Worm (Caenorhabditis elegans) whole organism, L1 larva: ENCODE measurements around the gene F53B7.7.

ENCODE experiments used
- alr-1 ChIP-seq: fragments of 200-800 bp; sonication (Bioruptor generic); optimal IDR thresholded peaks from 2 replicates; lab custom pipeline; 2018; ENCODE audit warnings: borderline replicate concordance, mild to moderate bottlenecking, missing genetic modification characterization, missing compliant biosample characterization
- ceh-82 ChIP-seq, 3 experiments: fragments of 150-350 bp in 1 of 3; sonication (generic microtip) in 2 of 3; optimal IDR thresholded peaks; 2 replicates each; lab custom pipeline; 2014 to 2017; ENCODE audit warnings: missing biosample characterization in 3 of 3, missing genetic modification characterization in 3 of 3
- egl-27 ChIP-seq, 2 experiments: fragments of 150-350 bp in 1 of 2; sonication (generic microtip); optimal IDR thresholded peaks; 3 replicates each; lab custom pipeline; 2017 to 2018; ENCODE audit warnings: missing biosample characterization in 2 of 2, missing genetic modification characterization in 2 of 2, missing genetic modification reagents in 2 of 2
- elt-3 ChIP-seq, 6 experiments: fragments of 150-350 bp in 1 of 6; sonication (generic microtip); optimal IDR thresholded peaks; 2 replicates each; lab custom pipeline; 2017 to 2018; ENCODE audit warnings: missing biosample characterization in 6 of 6, missing genetic modification characterization in 6 of 6, inconsistent platforms in 1 of 6
- hlh-4 ChIP-seq: sonication (generic microtip); optimal IDR thresholded peaks from 2 replicates; lab custom pipeline; 2016; ENCODE audit warnings: mild to moderate bottlenecking, missing genetic modification characterization, missing compliant biosample characterization
- lin-15B ChIP-seq: fragments of 150-350 bp; sonication (generic microtip); optimal IDR thresholded peaks from 3 replicates; lab custom pipeline; 2014; ENCODE audit warnings: missing biosample characterization, missing genetic modification characterization
- nhr-12 ChIP-seq: sonication (generic microtip); optimal IDR thresholded peaks from 2 replicates; lab custom pipeline; 2017; ENCODE audit warnings: missing biosample characterization, missing genetic modification characterization
- nhr-77 ChIP-seq: fragments of 150-350 bp; optimal IDR thresholded peaks from 2 replicates; lab custom pipeline; 2014; ENCODE audit warnings: missing biosample characterization, missing genetic modification characterization
- unc-62 ChIP-seq: fragments of 150-350 bp; optimal IDR thresholded peaks from 2 replicates; lab custom pipeline; 2014; ENCODE audit warnings: missing biosample characterization, missing genetic modification reagents, missing genetic modification characterization
- ztf-11 ChIP-seq, 2 experiments: sonication (generic microtip); optimal IDR thresholded peaks; 2 replicates each; lab custom pipeline; 2016 to 2017; ENCODE audit warnings: missing genetic modification characterization in 2 of 2, missing biosample characterization in 1 of 2, missing compliant biosample characterization in 1 of 2
- ztf-4 ChIP-seq: fragments of 150-350 bp; optimal IDR thresholded peaks from 2 replicates; lab custom pipeline; 2014; ENCODE audit warnings: missing biosample characterization, missing genetic modification characterization

DNA sequence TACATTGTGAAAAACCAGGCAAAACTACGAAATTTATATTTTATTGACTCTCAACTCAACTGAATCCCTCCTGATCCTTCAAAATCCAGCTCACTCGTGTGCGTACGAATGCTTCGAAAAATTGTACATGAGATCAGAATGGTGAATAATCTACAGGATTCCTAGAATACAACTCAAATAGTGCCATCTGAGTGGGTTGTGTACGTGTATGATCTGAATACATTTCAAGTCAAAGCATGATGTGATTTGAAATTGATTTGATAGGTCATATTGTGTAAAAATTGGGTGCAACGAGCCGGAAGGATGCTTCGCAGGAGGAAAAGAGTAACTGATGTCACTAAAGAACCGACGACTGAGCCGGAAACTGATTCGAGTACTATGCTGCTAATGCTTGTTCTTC, 11.9 kb downstream of the F53B7.7 start:
- TF ChIP-seq lin-15B (tag; lab: Kevin White, UChicago): no peak
- no peak for TF ChIP-seq nhr-77 (tag; lab: Kevin White, UChicago)
- TF ChIP-seq elt-3 (tag; optimal IDR thresholded peaks at IDR 0.05; lab: Kevin White, UChicago): no peak
- TF ChIP-seq hlh-4 (tag; lab: Kevin White, UChicago): no peak
- TF ChIP-seq nhr-12: no peak
- no peak for TF ChIP-seq egl-27 (tag; optimal IDR thresholded peaks at IDR 0.05; lab: Kevin White, UChicago)
- no peak for TF ChIP-seq unc-62 (GFP tag; lab: Kevin White, UChicago)
- TF ChIP-seq alr-1 (tag; lab: Kevin White, UChicago): no peak
- TF ChIP-seq ceh-82 (tag; optimal IDR thresholded peaks at IDR 0.05; lab: Kevin White, UChicago): no peak
- no peak for TF ChIP-seq ztf-4 (tag; lab: Kevin White, UChicago)
- no peak for TF ChIP-seq ztf-11 (tag; optimal IDR thresholded peaks at IDR 0.05; lab: Kevin White, UChicago)
